Worm (Caenorhabditis elegans): ENCODE measurements around the gene Y7A9D.1.

Gene Y7A9D.1

ce11 chrIV:16397845-16398607 lies 16.0 kb upstream of the Y7A9D.1 start (continued):
- TF ChIP-seq lin-11 (tag; optimal IDR thresholded peaks at IDR 0.05): no peak
- TF ChIP-seq K09A11.1 (tag; optimal IDR thresholded peaks at IDR 0.05; ENCODE audit: insufficient read depth): peak; percentile 8
- peak; percentile 25 for TF ChIP-seq nfya-1 (tag; optimal IDR thresholded peaks at IDR 0.05)
- TF ChIP-seq ceh-22 (tag; optimal IDR thresholded peaks at IDR 0.05): no peak
- peak; percentile 32 for TF ChIP-seq gmeb-2 (tag; optimal IDR thresholded peaks at IDR 0.05)
- peak; percentile 53 for TF ChIP-seq ceh-6 (GFP tag; optimal IDR thresholded peaks at IDR 0.05)
- TF ChIP-seq ceh-14 (tag; optimal IDR thresholded peaks at IDR 0.05): peak; percentile 52
- TF ChIP-seq rnt-1 (tag; optimal IDR thresholded peaks at IDR 0.05): peak; percentile 4
- TF ChIP-seq ceh-18 (tag; optimal IDR thresholded peaks at IDR 0.05): peak; percentile 6
- TF ChIP-seq C08G9.2 (tag; optimal IDR thresholded peaks at IDR 0.05): peak; percentile 59
- peak; percentile 59 for TF ChIP-seq hlh-13 (GFP tag; optimal IDR thresholded peaks at IDR 0.05)
- peak; percentile 45 for TF ChIP-seq C38D4.7 (GFP tag; optimal IDR thresholded peaks at IDR 0.05)
- TF ChIP-seq elt-2 (tag; optimal IDR thresholded peaks at IDR 0.05): peak; percentile 20
- TF ChIP-seq ceh-45 (GFP tag; IDR thresholded peaks at IDR 0.05): no peak

- TF ChIP-seq unc-55 (GFP tag; optimal IDR thresholded peaks at IDR 0.05) (no peak), lim-6 (tag; optimal IDR thresholded peaks at IDR 0.05) (no peak), gmeb-2 (tag; optimal IDR thresholded peaks at IDR 0.05) (no peak), hlh-6 (tag; optimal IDR thresholded peaks at IDR 0.05) (no peak), ets-4 (tag; optimal IDR thresholded peaks at IDR 0.05) (no peak), ttx-3 (tag; optimal IDR thresholded peaks at IDR 0.05) (no peak), K02D7.2 (tag; optimal IDR thresholded peaks at IDR 0.05) (no peak), sdc-2 (tag; optimal IDR thresholded peaks at IDR 0.05) (no peak), ceh-45 (GFP tag; IDR thresholded peaks at IDR 0.05) (no peak), fax-1 (tag; optimal IDR thresholded peaks at IDR 0.05) (no peak), syd-9 (tag; optimal IDR thresholded peaks at IDR 0.05) (no peak), hlh-15 (tag; optimal IDR thresholded peaks at IDR 0.05) (no peak), ceh-14 (tag; optimal IDR thresholded peaks at IDR 0.05) (no peak), pros-1 (tag; optimal IDR thresholded peaks at IDR 0.05) (no peak), dve-1 (tag; optimal IDR thresholded peaks at IDR 0.05) (no peak)
These were observed 14.6 kb upstream of the Y7A9D.1 start for ce11 chrIV:16396651-16397050.

- TF ChIP-seq T23F11.4 (GFP tag; optimal IDR thresholded peaks at IDR 0.05) (no peak), zip-5 (tag; optimal IDR thresholded peaks at IDR 0.05) (no peak), elt-2 (tag; optimal IDR thresholded peaks at IDR 0.05) (no peak), hlh-13 (GFP tag; optimal IDR thresholded peaks at IDR 0.05) (no peak), ceh-18 (tag; optimal IDR thresholded peaks at IDR 0.05) (no peak), pha-4 (tag; optimal IDR thresholded peaks at IDR 0.05) (no peak), dve-1 (tag; optimal IDR thresholded peaks at IDR 0.05) (no peak), pros-1 (tag; optimal IDR thresholded peaks at IDR 0.05) (no peak), nhr-11 (tag; optimal IDR thresholded peaks at IDR 0.05) (no peak), gmeb-2 (tag; optimal IDR thresholded peaks at IDR 0.05) (no peak), ceh-9 (tag; optimal IDR thresholded peaks at IDR 0.05) (no peak), fax-1 (tag; optimal IDR thresholded peaks at IDR 0.05) (no peak), tbx-7 (tag; optimal IDR thresholded peaks at IDR 0.05) (no peak), unc-42 (tag; optimal IDR thresholded peaks at IDR 0.05) (no peak)
These were observed 11.7 kb upstream of the Y7A9D.1 start, which contains the start of gene Y65A5A.24 for ce11 chrIV:16393668-16394067. Y65A5A.24 (plus strand) TSS chrIV:16393968.

ce11 chrIV:16391470-16391869 lies 9.5 kb upstream of the Y7A9D.1 start:
- TF ChIP-seq ttx-3 (tag; optimal IDR thresholded peaks at IDR 0.05) (no peak), ceh-48 (tag; optimal IDR thresholded peaks at IDR 0.05) (no peak), fkh-10 (GFP tag; optimal IDR thresholded peaks at IDR 0.05) (no peak), pqm-1 (tag; optimal IDR thresholded peaks at IDR 0.05) (no peak), ceh-31 (tag; optimal IDR thresholded peaks at IDR 0.05) (no peak), pha-2 (tag; optimal IDR thresholded peaks at IDR 0.05) (no peak), che-1 (tag; optimal IDR thresholded peaks at IDR 0.05) (no peak), ceh-30 (tag; optimal IDR thresholded peaks at IDR 0.05) (no peak), hlh-15 (tag; optimal IDR thresholded peaks at IDR 0.05) (no peak), ets-4 (tag; optimal IDR thresholded peaks at IDR 0.05) (no peak), C08G9.2 (tag; optimal IDR thresholded peaks at IDR 0.05) (no peak), zip-5 (tag; optimal IDR thresholded peaks at IDR 0.05) (no peak), pax-1 (tag; optimal IDR thresholded peaks at IDR 0.05) (no peak), K09A11.1 (tag; optimal IDR thresholded peaks at IDR 0.05; ENCODE audit: insufficient read depth) (no peak), npax-4 (tag; optimal IDR thresholded peaks at IDR 0.05) (no peak), ceh-22 (tag; optimal IDR thresholded peaks at IDR 0.05) (no peak), ceh-9 (tag; optimal IDR thresholded peaks at IDR 0.05) (no peak), ceh-45 (GFP tag; IDR thresholded peaks at IDR 0.05) (no peak), eyg-1 (tag; optimal IDR thresholded peaks at IDR 0.05) (no peak)
